Fruit fly (Drosophila melanogaster) whole organism, embryonic: ENCODE measurements around the gene brm.

ENCODE experiments used
- Atf-2 ChIP-seq: fragments of 200-800 bp; sonication (Bioruptor generic); optimal IDR thresholded peaks from 2 replicates; lab custom pipeline; 2016; ENCODE audit warnings: missing biosample characterization, missing genetic modification characterization
- Atf3 ChIP-seq: fragments of 200-800 bp; sonication (Bioruptor generic); optimal IDR thresholded peaks from 3 replicates; lab custom pipeline; 2016; ENCODE audit warnings: missing biosample characterization, missing genetic modification characterization
- BEAF-32 ChIP-seq: fragments of 200-800 bp; sonication (Bioruptor generic); optimal IDR thresholded peaks from 3 replicates; lab custom pipeline; 2017; ENCODE audit warnings: missing biosample characterization, missing genetic modification characterization, mild to moderate bottlenecking, moderate library complexity, missing genetic modification reagents
- CG10366 ChIP-seq: fragments of 200-800 bp; sonication (Bioruptor generic); IDR thresholded peaks from 2 replicates; pipeline ENCODE4 v1.3.6; 2022; ENCODE audit warnings: missing biosample characterization, missing genetic modification characterization
- CG10462 ChIP-seq: fragments of 200-800 bp; sonication (Bioruptor generic); optimal IDR thresholded peaks from 2 replicates; lab custom pipeline; 2016; ENCODE audit warnings: missing biosample characterization, missing genetic modification characterization
- CG10959 ChIP-seq: fragments of 200-800 bp; sonication (Bioruptor generic); IDR thresholded peaks from 2 replicates; pipeline ENCODE4 v1.3.6; 2022; ENCODE audit warnings: missing biosample characterization, missing genetic modification characterization
- CG1647 ChIP-seq: fragments of 200-800 bp; sonication (Bioruptor generic); optimal IDR thresholded peaks from 3 replicates; lab custom pipeline; 2016; ENCODE audit warnings: missing biosample characterization, missing genetic modification characterization
- CG16863 ChIP-seq: fragments of 200-800 bp; sonication (Bioruptor generic); optimal IDR thresholded peaks from 3 replicates; lab custom pipeline; 2016; ENCODE audit warnings: missing biosample characterization, missing genetic modification characterization
- CG17612 ChIP-seq: fragments of 200-800 bp; sonication (Bioruptor generic); IDR thresholded peaks from 2 replicates; pipeline ENCODE4 v1.3.6; 2022; ENCODE audit warnings: missing biosample characterization, missing genetic modification characterization
- CG17829 ChIP-seq: fragments of 200-800 bp; optimal IDR thresholded peaks from 2 replicates; lab custom pipeline; 2019; ENCODE audit warnings: missing biosample characterization, mild to moderate bottlenecking, missing genetic modification characterization, moderate library complexity
- CG2875 ChIP-seq: fragments of 200-800 bp; sonication (Bioruptor generic); optimal IDR thresholded peaks from 2 replicates; lab custom pipeline; 2017; ENCODE audit warnings: missing biosample characterization, mild to moderate bottlenecking, missing genetic modification characterization, missing genetic modification reagents
- CG31388 ChIP-seq: fragments of 200-800 bp; sonication (Bioruptor generic); optimal IDR thresholded peaks from 2 replicates; lab custom pipeline; 2016; ENCODE audit warnings: missing biosample characterization, missing genetic modification characterization
- CG33213 ChIP-seq: fragments of 200-800 bp; sonication (Bioruptor generic); optimal IDR thresholded peaks from 3 replicates; lab custom pipeline; 2016; ENCODE audit warnings: missing biosample characterization, missing genetic modification characterization
- CG3726 ChIP-seq: fragments of 200-800 bp; sonication (Bioruptor generic); IDR thresholded peaks from 3 replicates; pipeline ENCODE4, ENCODE4 v1.3.6; 2022; ENCODE audit warnings: missing biosample characterization, missing genetic modification characterization
- CG3995 ChIP-seq: fragments of 200-800 bp; sonication (Bioruptor generic); optimal IDR thresholded peaks from 3 replicates; lab custom pipeline; 2016; ENCODE audit warnings: missing biosample characterization, missing genetic modification characterization
- CG6654 ChIP-seq: fragments of 200-800 bp; sonication (Bioruptor generic); optimal IDR thresholded peaks from 2 replicates; lab custom pipeline; 2017; ENCODE audit warnings: missing biosample characterization, mild to moderate bottlenecking, missing genetic modification characterization
- CG7839 ChIP-seq: fragments of 200-800 bp; sonication (Bioruptor generic); optimal IDR thresholded peaks from 3 replicates; lab custom pipeline; 2018; ENCODE audit warnings: missing biosample characterization, mild to moderate bottlenecking, missing genetic modification characterization, moderate library complexity
- CHES-1-like ChIP-seq: fragments of 200-800 bp; sonication (Bioruptor generic); optimal IDR thresholded peaks from 2 replicates; lab custom pipeline; 2016; ENCODE audit warnings: missing biosample characterization, missing genetic modification characterization
- CkIIα-i1 ChIP-seq: fragments of 200-800 bp; sonication (Bioruptor generic); IDR thresholded peaks from 2 replicates; pipeline ENCODE4 v1.3.6; 2022; ENCODE audit warnings: missing biosample characterization, missing genetic modification characterization
- Dp ChIP-seq: fragments of 200-800 bp; sonication (Bioruptor generic); optimal IDR thresholded peaks from 2 replicates; lab custom pipeline; 2018; ENCODE audit warnings: missing biosample characterization, mild to moderate bottlenecking, missing genetic modification characterization, moderate library complexity
- Dref ChIP-seq: fragments of 200-800 bp; sonication (Bioruptor generic); IDR thresholded peaks from 2 replicates; pipeline ENCODE4 v1.3.6; 2022; ENCODE audit warnings: missing biosample characterization, missing genetic modification characterization
- E2f1 ChIP-seq: fragments of 200-800 bp; sonication (Bioruptor generic); IDR thresholded peaks from 2 replicates; pipeline ENCODE4 v1.3.6; 2022; ENCODE audit warnings: missing biosample characterization, missing genetic modification characterization
- HHEX ChIP-seq: fragments of 200-800 bp; sonication (Bioruptor generic); optimal IDR thresholded peaks from 3 replicates; lab custom pipeline; 2017; ENCODE audit warnings: missing biosample characterization, mild to moderate bottlenecking, missing genetic modification characterization, missing genetic modification reagents
- HLH54F ChIP-seq: fragments of 200-800 bp; sonication (Bioruptor generic); optimal IDR thresholded peaks from 3 replicates; lab custom pipeline; 2016; ENCODE audit warnings: missing biosample characterization, missing genetic modification characterization
- Hsf ChIP-seq: fragments of 200-800 bp; sonication (Bioruptor generic); optimal IDR thresholded peaks from 3 replicates; lab custom pipeline; 2016; ENCODE audit warnings: missing biosample characterization, missing genetic modification characterization
- Meics ChIP-seq: fragments of 200-800 bp; sonication (Bioruptor generic); optimal IDR thresholded peaks from 2 replicates; lab custom pipeline; 2017; ENCODE audit warnings: missing biosample characterization, mild to moderate bottlenecking, missing genetic modification characterization
- Optix ChIP-seq: fragments of 200-800 bp; sonication (Bioruptor generic); IDR thresholded peaks from 3 replicates; pipeline ENCODE4 v1.3.6; 2022; ENCODE audit warnings: missing biosample characterization, missing genetic modification characterization
- PHDP ChIP-seq: fragments of 200-800 bp; sonication (Bioruptor generic); optimal IDR thresholded peaks from 3 replicates; lab custom pipeline; 2018; ENCODE audit warnings: missing biosample characterization, mild to moderate bottlenecking, missing genetic modification characterization, moderate library complexity
- Pdp1 ChIP-seq, 2 experiments: fragments of 200-800 bp; sonication (Bioruptor generic); optimal IDR thresholded peaks; 3 replicates each; lab custom pipeline; 2016; ENCODE audit warnings: missing biosample characterization in 2 of 2, missing genetic modification characterization in 2 of 2, mild to moderate bottlenecking in 1 of 2, moderate library complexity in 1 of 2
- Rfx ChIP-seq: fragments of 200-800 bp; sonication (Bioruptor generic); IDR thresholded peaks from 2 replicates; pipeline ENCODE4 v1.3.6; 2022; ENCODE audit warnings: missing biosample characterization, missing genetic modification characterization
- Xbp1 ChIP-seq: fragments of 200-800 bp; sonication (Bioruptor generic); optimal IDR thresholded peaks from 3 replicates; lab custom pipeline; 2016; ENCODE audit warnings: missing biosample characterization, mild to moderate bottlenecking, missing genetic modification characterization
- Xrp1 ChIP-seq: fragments of 200-800 bp; sonication (Bioruptor generic); IDR thresholded peaks from 2 replicates; pipeline ENCODE4 v1.3.6; 2022; ENCODE audit warnings: missing biosample characterization, missing genetic modification characterization
- YL-1 ChIP-seq: fragments of 200-800 bp; sonication (Bioruptor generic); optimal IDR thresholded peaks from 3 replicates; lab custom pipeline; 2017; ENCODE audit warnings: missing biosample characterization, mild to moderate bottlenecking, missing genetic modification characterization
- amos ChIP-seq: fragments of 200-800 bp; sonication (Bioruptor generic); IDR thresholded peaks from 2 replicates; pipeline ENCODE4 v1.3.6; 2022; ENCODE audit warnings: missing biosample characterization, missing genetic modification characterization; ENCODE audit not compliant: partially characterized antibody
- az2 ChIP-seq: fragments of 200-800 bp; sonication (Bioruptor generic); optimal IDR thresholded peaks from 3 replicates; lab custom pipeline; 2016; ENCODE audit warnings: missing biosample characterization, missing genetic modification characterization
- btn ChIP-seq: fragments of 200-800 bp; sonication (Bioruptor generic); optimal IDR thresholded peaks from 2 replicates; lab custom pipeline; 2016; ENCODE audit warnings: missing biosample characterization, missing genetic modification characterization
- dan ChIP-seq: fragments of 200-800 bp; sonication (Bioruptor generic); IDR thresholded peaks from 2 replicates; pipeline ENCODE4 v1.3.6; 2022; ENCODE audit warnings: missing biosample characterization, missing genetic modification characterization
- fd3F ChIP-seq: fragments of 200-800 bp; sonication (Bioruptor generic); optimal IDR thresholded peaks from 2 replicates; lab custom pipeline; 2018; ENCODE audit warnings: missing biosample characterization, mild to moderate bottlenecking, missing genetic modification characterization, moderate library complexity
- fu2 ChIP-seq: fragments of 200-800 bp; sonication (Bioruptor generic); optimal IDR thresholded peaks from 2 replicates; lab custom pipeline; 2016; ENCODE audit warnings: missing biosample characterization, missing genetic modification characterization
- ind ChIP-seq: fragments of 200-800 bp; sonication (Bioruptor generic); optimal IDR thresholded peaks from 3 replicates; lab custom pipeline; 2016; ENCODE audit warnings: missing biosample characterization, missing genetic modification characterization
- nerfin-2 ChIP-seq: fragments of 200-800 bp; sonication (Bioruptor generic); IDR thresholded peaks from 2 replicates; pipeline ENCODE4 v1.3.6; 2022; ENCODE audit warnings: missing biosample characterization, missing genetic modification characterization; ENCODE audit not compliant: partially characterized antibody
- odd ChIP-seq: fragments of 200-800 bp; sonication (Bioruptor generic); optimal IDR thresholded peaks from 2 replicates; lab custom pipeline; 2017; ENCODE audit warnings: missing biosample characterization, mild to moderate bottlenecking, missing genetic modification characterization
- otp ChIP-seq: fragments of 200-800 bp; sonication (Bioruptor generic); IDR thresholded peaks from 3 replicates; pipeline ENCODE4, ENCODE4 v1.3.6; 2022; ENCODE audit warnings: missing biosample characterization, missing genetic modification characterization
- pho ChIP-seq: fragments of 200-800 bp; sonication (Bioruptor generic); optimal IDR thresholded peaks from 2 replicates; lab custom pipeline; 2016; ENCODE audit warnings: missing biosample characterization, missing genetic modification characterization
- pum ChIP-seq: fragments of 200-800 bp; sonication (Bioruptor generic); optimal IDR thresholded peaks from 2 replicates; lab custom pipeline; 2016; ENCODE audit warnings: missing biosample characterization, missing genetic modification characterization
- ro ChIP-seq: fragments of 200-800 bp; sonication (Bioruptor generic); IDR thresholded peaks from 2 replicates; pipeline ENCODE4 v1.3.6; 2022; ENCODE audit warnings: missing biosample characterization, missing genetic modification characterization
- sc ChIP-seq, 3 experiments: fragments of >200 bp in 2 of 3; fragments of 200-800 bp in 1 of 3; sonication (Bioruptor generic) in 1 of 3; optimal IDR thresholded peaks; 2 replicates in 2 of 3; 3 replicates in 1 of 3; lab custom pipeline; 2017; ENCODE audit warnings: mild to moderate bottlenecking in 1 of 3, missing biosample characterization in 1 of 3, missing genetic modification characterization in 1 of 3, missing genetic modification reagents in 1 of 3
- sd ChIP-seq: fragments of 200-800 bp; sonication (Bioruptor generic); optimal IDR thresholded peaks from 3 replicates; lab custom pipeline; 2018; ENCODE audit warnings: missing biosample characterization, mild to moderate bottlenecking, missing genetic modification characterization, moderate library complexity
- seq ChIP-seq: fragments of 200-800 bp; sonication (Bioruptor generic); IDR thresholded peaks from 2 replicates; pipeline ENCODE4 v1.3.6; 2022; ENCODE audit warnings: missing biosample characterization, missing genetic modification characterization
- slou ChIP-seq: fragments of 200-800 bp; sonication (Bioruptor generic); optimal IDR thresholded peaks from 3 replicates; lab custom pipeline; 2016; ENCODE audit warnings: missing biosample characterization, missing genetic modification characterization
- tap ChIP-seq: fragments of 200-800 bp; optimal IDR thresholded peaks from 3 replicates; lab custom pipeline; 2019; ENCODE audit warnings: missing biosample characterization, mild to moderate bottlenecking, missing genetic modification characterization, moderate library complexity

Gene brm

DNA sequence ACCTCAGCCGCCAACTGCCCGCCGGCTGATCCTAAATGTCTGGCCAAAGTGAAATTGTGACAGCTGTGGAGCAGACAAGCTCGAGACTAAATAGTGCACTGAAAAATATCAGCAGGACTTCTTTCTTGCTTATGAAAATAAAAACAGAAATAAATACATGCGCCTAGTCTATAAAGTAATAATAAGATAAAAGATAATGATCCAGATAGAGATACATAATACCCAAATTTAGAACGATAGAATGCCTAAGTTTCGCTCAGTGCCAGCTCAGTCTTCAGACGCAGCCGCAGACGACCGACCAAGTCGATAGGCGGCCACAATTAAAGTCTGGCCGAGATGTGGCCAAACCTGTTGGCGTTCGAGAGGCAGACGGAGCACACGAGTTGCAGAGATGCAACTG lies 41.8 kb downstream of the brm start (continued):
- TF ChIP-seq slou (GFP tag; lab: Kevin White, UChicago) (no peak), CG17612 (GFP tag; lab: Robert Waterston, UW) (no peak), pho (GFP tag; lab: Kevin White, UChicago) (no peak), otp (GFP tag; lab: Robert Waterston, UW) (peak; percentile 69; the same call in 1 of the 3 replicates), CG17829 (tag; lab: Kevin White, UChicago) (peak; percentile 57), az2 (GFP tag; lab: Kevin White, UChicago) (peak; percentile 69), Xrp1 (GFP tag; lab: Robert Waterston, UW) (peak; percentile 74), CG6654 (peak; percentile 32), CHES-1-like (GFP tag; lab: Kevin White, UChicago) (no peak), BEAF-32 (GFP tag; lab: Kevin White, UChicago) (no peak), CkIIα-i1 (peak; percentile 47; the same call in 1 of the 2 replicates), sd (no peak), Pdp1 (GFP tag; optimal IDR thresholded peaks at IDR 0.05; lab: Kevin White, UChicago) (peak; percentile 27 to 49), Dp (no peak), Hsf (GFP tag; lab: Kevin White, UChicago) (peak; percentile 56), HHEX (peak; percentile 9), HLH54F (GFP tag; lab: Kevin White, UChicago) (peak; percentile 8), nerfin-2 (GFP tag; lab: Robert Waterston, UW) (no peak), CG31388 (peak; percentile 48), YL-1 (GFP tag; lab: Kevin White, UChicago) (no peak), CG16863 (GFP tag; lab: Kevin White, UChicago) (peak; percentile 35), ind (GFP tag; lab: Kevin White, UChicago) (peak; percentile 52), Atf-2 (GFP tag; lab: Kevin White, UChicago) (no peak), amos (GFP tag; lab: Robert Waterston, UW) (no peak), tap (tag; lab: Kevin White, UChicago) (peak; percentile 82), seq (GFP tag; lab: Robert Waterston, UW) (no peak), CG1647 (GFP tag; lab: Kevin White, UChicago) (peak; percentile 56), Dref (GFP tag; lab: Robert Waterston, UW) (no peak), sc (optimal IDR thresholded peaks at IDR 0.05; lab: Kevin White, UChicago) (no peak), sc (GFP tag; optimal IDR thresholded peaks at IDR 0.05; lab: Kevin White, UChicago) (peak; percentile 65), CG2875 (GFP tag; lab: Kevin White, UChicago) (peak; percentile 72), CG10366 (GFP tag; lab: Robert Waterston, UW) (peak; percentile 65), CG33213 (GFP tag; lab: Kevin White, UChicago) (peak; percentile 17), pum (GFP tag; lab: Kevin White, UChicago) (peak; percentile 17), Xbp1 (GFP tag; lab: Kevin White, UChicago) (peak; percentile 70), btn (peak; percentile 42), fu2 (no peak), E2f1 (GFP tag; lab: Robert Waterston, UW) (peak; percentile 44), CG7839 (tag; lab: Kevin White, UChicago) (peak; percentile 72), Meics (GFP tag; lab: Kevin White, UChicago) (peak; percentile 0), ro (GFP tag; lab: Robert Waterston, UW) (peak; percentile 47; the same call in 1 of the 2 replicates), Atf3 (GFP tag; lab: Kevin White, UChicago) (no peak), PHDP (tag; lab: Kevin White, UChicago) (peak; percentile 67), CG3726 (peak; percentile 62; the same call in 2 of the 3 replicates), dan (GFP tag; lab: Robert Waterston, UW) (no peak), CG3995 (GFP tag; lab: Kevin White, UChicago) (no peak), CG10959 (GFP tag; lab: Robert Waterston, UW) (peak; percentile 32; the same call in 1 of the 2 replicates), odd (peak; percentile 25), CG10462 (GFP tag; lab: Kevin White, UChicago) (peak; percentile 26), Rfx (no peak), Optix (peak; percentile 52; the same call in 1 of the 3 replicates), fd3F (no peak)
